Fruit fly (Drosophila melanogaster) whole organism, embryonic: ENCODE results near the gene CG4615.

Experiments used
- Awh ChIP-seq: fragments of 200-800 bp; sonication (Bioruptor generic); IDR thresholded peaks from 2 replicates; pipeline ENCODE4, ENCODE4 v1.3.6; 2022; ENCODE audit warnings: missing biosample characterization, missing genetic modification characterization
- CG10462 ChIP-seq: fragments of 200-800 bp; sonication (Bioruptor generic); optimal IDR thresholded peaks from 2 replicates; lab custom pipeline; 2016; ENCODE audit warnings: missing biosample characterization, missing genetic modification characterization
- CG10565 ChIP-seq: fragments of 200-800 bp; sonication (Bioruptor generic); optimal IDR thresholded peaks from 3 replicates; lab custom pipeline; 2016; ENCODE audit warnings: missing biosample characterization, mild to moderate bottlenecking, missing genetic modification characterization
- CG10654 ChIP-seq: fragments of 200-800 bp; sonication (Bioruptor generic); optimal IDR thresholded peaks from 2 replicates; lab custom pipeline; 2016; ENCODE audit warnings: missing biosample characterization, missing genetic modification characterization
- CG14667 ChIP-seq: fragments of 200-800 bp; sonication (Bioruptor generic); IDR thresholded peaks from 2 replicates; pipeline ENCODE4 v1.3.6; 2022; ENCODE audit warnings: missing biosample characterization, missing genetic modification characterization
- CG1647 ChIP-seq: fragments of 200-800 bp; sonication (Bioruptor generic); optimal IDR thresholded peaks from 3 replicates; lab custom pipeline; 2016; ENCODE audit warnings: missing biosample characterization, missing genetic modification characterization
- CG16779 ChIP-seq: fragments of 200-800 bp; sonication (Bioruptor generic); IDR thresholded peaks from 2 replicates; pipeline ENCODE4 v1.3.6; 2022; ENCODE audit warnings: missing biosample characterization, missing genetic modification characterization
- CG17361 ChIP-seq: fragments of 200-800 bp; sonication (Bioruptor generic); IDR thresholded peaks from 3 replicates; pipeline ENCODE4 v1.3.6; 2022; ENCODE audit warnings: missing biosample characterization, missing genetic modification characterization
- CG17829 ChIP-seq: fragments of 200-800 bp; optimal IDR thresholded peaks from 2 replicates; lab custom pipeline; 2019; ENCODE audit warnings: missing biosample characterization, mild to moderate bottlenecking, missing genetic modification characterization, moderate library complexity
- CG1832 ChIP-seq: fragments of 200-800 bp; sonication (Bioruptor generic); optimal IDR thresholded peaks from 2 replicates; lab custom pipeline; 2017; ENCODE audit warnings: missing biosample characterization, mild to moderate bottlenecking, missing genetic modification characterization, inconsistent platforms
- CG18619 ChIP-seq: fragments of 200-800 bp; sonication (Bioruptor generic); optimal IDR thresholded peaks from 3 replicates; lab custom pipeline; 2017; ENCODE audit warnings: missing biosample characterization, mild to moderate bottlenecking, missing genetic modification characterization
- CG18764 ChIP-seq: fragments of 200-800 bp; sonication (Bioruptor generic); optimal IDR thresholded peaks from 3 replicates; lab custom pipeline; 2016; ENCODE audit warnings: missing biosample characterization, missing genetic modification characterization
- CG30431 ChIP-seq: fragments of 200-800 bp; sonication (Bioruptor generic); optimal IDR thresholded peaks from 2 replicates; lab custom pipeline; 2017; ENCODE audit warnings: missing biosample characterization, missing genetic modification characterization
- CG31224 ChIP-seq: fragments of 200-800 bp; sonication (Bioruptor generic); IDR thresholded peaks from 2 replicates; pipeline ENCODE4 v1.3.6; 2022; ENCODE audit warnings: missing biosample characterization, missing genetic modification characterization
- CG32767 ChIP-seq: fragments of 200-800 bp; sonication (Bioruptor generic); IDR thresholded peaks from 2 replicates; pipeline ENCODE4 v1.3.6; 2022; ENCODE audit warnings: missing biosample characterization, missing genetic modification characterization
- CG3726 ChIP-seq: fragments of 200-800 bp; sonication (Bioruptor generic); IDR thresholded peaks from 3 replicates; pipeline ENCODE4, ENCODE4 v1.3.6; 2022; ENCODE audit warnings: missing biosample characterization, missing genetic modification characterization
- CG3995 ChIP-seq: fragments of 200-800 bp; sonication (Bioruptor generic); optimal IDR thresholded peaks from 3 replicates; lab custom pipeline; 2016; ENCODE audit warnings: missing biosample characterization, missing genetic modification characterization
- CG4404 ChIP-seq: fragments of 200-800 bp; sonication (Bioruptor generic); IDR thresholded peaks from 2 replicates; pipeline ENCODE4 v1.3.6; 2022; ENCODE audit warnings: missing biosample characterization, missing genetic modification characterization
- CG5180 ChIP-seq: fragments of 200-800 bp; sonication (Bioruptor generic); optimal IDR thresholded peaks from 3 replicates; lab custom pipeline; 2017; ENCODE audit warnings: missing biosample characterization, missing genetic modification characterization, mild to moderate bottlenecking, moderate library complexity, missing genetic modification reagents
- CG9437 ChIP-seq: fragments of 200-800 bp; sonication (Bioruptor generic); optimal IDR thresholded peaks from 2 replicates; lab custom pipeline; 2018; ENCODE audit warnings: missing biosample characterization, mild to moderate bottlenecking, missing genetic modification characterization
- CG9797 ChIP-seq: fragments of 200-800 bp; sonication (Bioruptor generic); optimal IDR thresholded peaks from 3 replicates; lab custom pipeline; 2018; ENCODE audit warnings: missing biosample characterization, mild to moderate bottlenecking, missing genetic modification characterization
- Dek ChIP-seq: fragments of 200-800 bp; sonication (Bioruptor generic); optimal IDR thresholded peaks from 3 replicates; lab custom pipeline; 2019; ENCODE audit warnings: missing biosample characterization, mild to moderate bottlenecking, missing genetic modification characterization, moderate library complexity
- ERR ChIP-seq: fragments of 200-800 bp; sonication (Bioruptor generic); optimal IDR thresholded peaks from 2 replicates; lab custom pipeline; 2016; ENCODE audit warnings: missing biosample characterization, missing genetic modification characterization
- Eip74EF ChIP-seq, 2 experiments: fragments of 200-800 bp in 1 of 2; fragments of >200 bp in 1 of 2; sonication (Bioruptor generic) in 1 of 2; optimal IDR thresholded peaks; 2 replicates each; lab custom pipeline; 2017 to 2019; ENCODE audit warnings: missing biosample characterization in 2 of 2, missing genetic modification characterization in 2 of 2, mild to moderate bottlenecking in 1 of 2, moderate library complexity in 1 of 2
- GATAe ChIP-seq: fragments of 200-800 bp; sonication (Bioruptor generic); conservative IDR thresholded peaks from 2 replicates; pipeline ENCODE4 v1.3.6; 2022; ENCODE audit warnings: missing biosample characterization, missing genetic modification characterization
- H15 ChIP-seq: fragments of 200-800 bp; sonication (Bioruptor generic); IDR thresholded peaks from 3 replicates; pipeline ENCODE4 v1.3.6; 2022; ENCODE audit warnings: missing biosample characterization, missing genetic modification characterization
- HLH3B ChIP-seq: fragments of 200-800 bp; sonication (Bioruptor generic); IDR thresholded peaks from 2 replicates; pipeline ENCODE4 v1.3.6; 2022; ENCODE audit warnings: missing biosample characterization, missing genetic modification characterization
- Kr ChIP-seq: fragments of 200-800 bp; sonication (Bioruptor generic); optimal IDR thresholded peaks from 2 replicates; lab custom pipeline; 2017; ENCODE audit warnings: missing biosample characterization, mild to moderate bottlenecking, missing genetic modification characterization
- Nf-YA ChIP-seq: fragments of 200-800 bp; sonication (Bioruptor generic); IDR thresholded peaks from 2 replicates; pipeline ENCODE4 v1.3.6; 2022; ENCODE audit warnings: missing biosample characterization, missing genetic modification characterization
- Nf-YB ChIP-seq: fragments of 200-800 bp; sonication (Bioruptor generic); optimal IDR thresholded peaks from 3 replicates; lab custom pipeline; 2019; ENCODE audit warnings: missing biosample characterization, mild to moderate bottlenecking, missing genetic modification characterization, moderate library complexity
- Sry-β ChIP-seq: fragments of 200-800 bp; sonication (Bioruptor generic); optimal IDR thresholded peaks from 2 replicates; lab custom pipeline; 2018; ENCODE audit warnings: missing biosample characterization, mild to moderate bottlenecking, missing genetic modification characterization, moderate library complexity
- Xrp1 ChIP-seq: fragments of 200-800 bp; sonication (Bioruptor generic); IDR thresholded peaks from 2 replicates; pipeline ENCODE4 v1.3.6; 2022; ENCODE audit warnings: missing biosample characterization, missing genetic modification characterization
- ab ChIP-seq: fragments of 200-800 bp; sonication (Bioruptor generic); optimal IDR thresholded peaks from 2 replicates; lab custom pipeline; 2016; ENCODE audit warnings: missing biosample characterization, missing genetic modification characterization
- abd-A ChIP-seq: fragments of 200-800 bp; sonication (Bioruptor generic); optimal IDR thresholded peaks from 3 replicates; lab custom pipeline; 2019; ENCODE audit warnings: missing biosample characterization, mild to moderate bottlenecking, missing genetic modification characterization, moderate library complexity
- amos ChIP-seq: fragments of 200-800 bp; sonication (Bioruptor generic); IDR thresholded peaks from 2 replicates; pipeline ENCODE4 v1.3.6; 2022; ENCODE audit warnings: missing biosample characterization, missing genetic modification characterization; ENCODE audit not compliant: partially characterized antibody
- ase ChIP-seq: fragments of 200-800 bp; sonication (Bioruptor generic); IDR thresholded peaks from 3 replicates; pipeline ENCODE4 v1.3.6; 2022; ENCODE audit warnings: missing biosample characterization, missing genetic modification characterization
- cad ChIP-seq: fragments of >200 bp; optimal IDR thresholded peaks from 2 replicates; lab custom pipeline; 2017; ENCODE audit warnings: missing biosample characterization, missing genetic modification characterization
- ci ChIP-seq: fragments of 200-800 bp; sonication (Bioruptor generic); IDR thresholded peaks from 3 replicates; pipeline ENCODE4 v1.3.6; 2022; ENCODE audit warnings: missing biosample characterization, missing genetic modification characterization
- danr ChIP-seq: fragments of 200-800 bp; sonication (Bioruptor generic); IDR thresholded peaks from 2 replicates; pipeline ENCODE4 v1.3.6; 2022; ENCODE audit warnings: missing biosample characterization, missing genetic modification characterization
- pfk ChIP-seq: fragments of 200-800 bp; sonication (Bioruptor generic); optimal IDR thresholded peaks from 2 replicates; lab custom pipeline; 2018; ENCODE audit warnings: missing biosample characterization, mild to moderate bottlenecking, missing genetic modification characterization, moderate library complexity
- pnt ChIP-seq: fragments of 200-800 bp; sonication (Bioruptor generic); optimal IDR thresholded peaks from 3 replicates; lab custom pipeline; 2016; ENCODE audit warnings: missing biosample characterization, missing genetic modification characterization
- prd ChIP-seq, 3 experiments: fragments of >200 bp in 2 of 3; fragments of 200-800 bp in 1 of 3; sonication (Bioruptor generic) in 1 of 3; optimal IDR thresholded peaks in 2 of 3; IDR thresholded peaks in 1 of 3; 2 replicates in 2 of 3; 3 replicates in 1 of 3; pipeline versions ENCODE4 v1.3.6 to Lab custom; 2017 to 2022; ENCODE audit warnings: missing biosample characterization in 1 of 3, missing genetic modification characterization in 1 of 3
- ro ChIP-seq: fragments of 200-800 bp; sonication (Bioruptor generic); IDR thresholded peaks from 2 replicates; pipeline ENCODE4 v1.3.6; 2022; ENCODE audit warnings: missing biosample characterization, missing genetic modification characterization
- run ChIP-seq: fragments of 200-800 bp; sonication (Bioruptor generic); optimal IDR thresholded peaks from 3 replicates; lab custom pipeline; 2018; ENCODE audit warnings: missing biosample characterization, mild to moderate bottlenecking, missing genetic modification characterization
- schlank ChIP-seq: fragments of 200-800 bp; sonication (Bioruptor generic); optimal IDR thresholded peaks from 2 replicates; lab custom pipeline; 2018; ENCODE audit warnings: missing biosample characterization, mild to moderate bottlenecking, missing genetic modification characterization
- seq ChIP-seq: fragments of 200-800 bp; sonication (Bioruptor generic); IDR thresholded peaks from 2 replicates; pipeline ENCODE4 v1.3.6; 2022; ENCODE audit warnings: missing biosample characterization, missing genetic modification characterization
- sim ChIP-seq: fragments of 200-800 bp; sonication (Bioruptor generic); IDR thresholded peaks from 2 replicates; pipeline ENCODE4 v1.3.6; 2022; ENCODE audit warnings: missing biosample characterization, missing genetic modification characterization
- slbo ChIP-seq: fragments of 200-800 bp; sonication (Bioruptor generic); IDR thresholded peaks from 2 replicates; pipeline ENCODE4 v1.3.6; 2022; ENCODE audit warnings: missing biosample characterization, missing genetic modification characterization
- wor ChIP-seq: fragments of 200-800 bp; sonication (Bioruptor generic); IDR thresholded peaks from 2 replicates; pipeline ENCODE4 v1.3.6; 2022; ENCODE audit warnings: missing biosample characterization, missing genetic modification characterization

CG4615 gene

DNA sequence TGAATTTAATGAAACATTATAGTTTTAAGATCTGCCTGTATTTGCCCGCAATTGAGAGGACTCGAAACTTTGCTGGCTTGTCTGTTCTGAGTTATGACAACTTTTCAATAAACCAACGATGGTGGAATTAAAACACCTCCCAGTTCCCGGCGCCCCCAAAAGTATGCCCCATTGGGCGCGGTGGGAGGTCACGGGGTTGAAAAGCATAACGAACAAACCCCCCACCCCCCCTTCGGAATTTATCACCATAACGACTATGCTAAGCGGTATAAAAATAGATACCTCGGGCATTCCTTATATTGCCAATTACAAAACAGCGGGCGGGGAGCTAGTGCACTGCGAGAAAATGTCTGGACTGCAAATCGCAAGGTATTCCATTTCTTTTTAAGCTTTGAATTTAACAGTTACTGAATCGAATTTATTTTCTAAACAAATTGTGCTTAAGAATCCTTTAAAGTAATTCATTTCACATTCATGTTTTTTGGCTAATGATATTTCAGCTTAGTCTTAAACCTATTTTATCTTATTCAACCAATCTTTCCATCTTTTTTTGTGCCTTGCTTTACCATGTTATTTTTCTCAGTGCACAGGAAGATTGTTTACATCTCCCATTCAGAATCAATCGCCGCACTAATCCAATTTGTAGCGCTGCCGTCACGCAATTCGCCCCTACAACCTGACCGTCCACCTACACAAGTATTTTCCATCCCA, 643 bp downstream of the CG4615 start (continued):
- peak; percentile 87 for TF ChIP-seq slbo (GFP tag; lab: Robert Waterston, UW)
- TF ChIP-seq abd-A: peak; percentile 13
- TF ChIP-seq ab (GFP tag; lab: Kevin White, UChicago): peak; percentile 56
- peak; percentile 70 for TF ChIP-seq CG4404
- peak; percentile 9 for TF ChIP-seq CG10654 (GFP tag; lab: Kevin White, UChicago)
- peak; percentile 74 for TF ChIP-seq HLH3B (GFP tag; lab: Robert Waterston, UW)
- TF ChIP-seq H15 (GFP tag; lab: Robert Waterston, UW): peak; percentile 58; the same call in 1 of the 3 replicates
- peak; percentile 86 for TF ChIP-seq CG32767
- TF ChIP-seq cad: no peak
- peak; percentile 71 for TF ChIP-seq Kr
- TF ChIP-seq CG5180 (GFP tag; lab: Kevin White, UChicago): peak; percentile 63
- no peak for TF ChIP-seq CG1832 (GFP tag; lab: Kevin White, UChicago)
- peak; percentile 73 for TF ChIP-seq CG30431 (GFP tag; lab: Kevin White, UChicago)
- TF ChIP-seq CG31224 (GFP tag; lab: Robert Waterston, UW): peak; percentile 74
- no peak; the same call in 1 of the 2 replicates for TF ChIP-seq GATAe (GFP tag; lab: Robert Waterston, UW)
- TF ChIP-seq CG3995 (GFP tag; lab: Kevin White, UChicago): no peak
- peak; percentile 64 for TF ChIP-seq CG10462 (GFP tag; lab: Kevin White, UChicago)
- peak; percentile 63 for TF ChIP-seq wor (GFP tag; lab: Robert Waterston, UW)
- TF ChIP-seq pfk (GFP tag; lab: Kevin White, UChicago): no peak
- peak; percentile 69; the same call in 1 of the 2 replicates for TF ChIP-seq Awh (GFP tag; lab: Robert Waterston, UW)
- peak; percentile 49; the same call in 1 of the 3 replicates for TF ChIP-seq ase (GFP tag; lab: Robert Waterston, UW)
- TF ChIP-seq CG9437 (GFP tag; lab: Kevin White, UChicago): peak; percentile 86
- peak; percentile 46 for TF ChIP-seq CG14667
- no peak for TF ChIP-seq CG1647
- peak; percentile 55; the same call in 1 of the 2 replicates for TF ChIP-seq sim (GFP tag; lab: Robert Waterston, UW)
- no peak for TF ChIP-seq CG16779 (GFP tag; lab: Robert Waterston, UW)
- TF ChIP-seq Eip74EF (GFP tag; optimal IDR thresholded peaks at IDR 0.05; lab: Kevin White, UChicago): peak in 1 of 2 experiments; percentile 87
- TF ChIP-seq ci: peak; percentile 74
- TF ChIP-seq seq (GFP tag; lab: Robert Waterston, UW): peak; percentile 86; the same call in 1 of the 2 replicates
- peak; percentile 88 for TF ChIP-seq CG18619 (GFP tag; lab: Kevin White, UChicago)
- peak; percentile 54 for TF ChIP-seq pnt (GFP tag; lab: Kevin White, UChicago)
- TF ChIP-seq ERR (GFP tag; lab: Kevin White, UChicago): peak; percentile 34
- TF ChIP-seq prd (optimal IDR thresholded peaks at IDR 0.05; lab: Kevin White, UChicago): no peak
- peak; percentile 80 for TF ChIP-seq prd (GFP tag; IDR thresholded peaks at IDR 0.05; lab: Robert Waterston, UW)
- TF ChIP-seq Sry-β (GFP tag; lab: Kevin White, UChicago): no peak
- TF ChIP-seq schlank (tag; lab: Kevin White, UChicago): peak; percentile 71
- TF ChIP-seq CG17829 (tag; lab: Kevin White, UChicago): peak; percentile 82
- peak; percentile 82 for TF ChIP-seq run (tag; lab: Kevin White, UChicago)
- TF ChIP-seq CG17361 (GFP tag; lab: Robert Waterston, UW): peak; percentile 88
- TF ChIP-seq Dek (tag; lab: Kevin White, UChicago): peak; percentile 83
- peak; percentile 72 for TF ChIP-seq Nf-YB (GFP tag; lab: Kevin White, UChicago)
- TF ChIP-seq CG9797 (GFP tag; lab: Kevin White, UChicago): no peak
- peak; percentile 59; the same call in 1 of the 2 replicates for TF ChIP-seq danr (GFP tag; lab: Robert Waterston, UW)
- TF ChIP-seq amos: no peak; the same call in 1 of the 2 replicates
- peak; percentile 84 for TF ChIP-seq Xrp1 (GFP tag; lab: Robert Waterston, UW)
- TF ChIP-seq CG18764 (GFP tag; lab: Kevin White, UChicago): peak; percentile 38
- no peak for TF ChIP-seq CG10565
- TF ChIP-seq CG3726 (GFP tag; lab: Robert Waterston, UW): 0 out of 3 replicates have a peak, but pooled peaks have one; percentile 70
- peak; percentile 41; the same call in 1 of the 2 replicates for TF ChIP-seq ro (GFP tag; lab: Robert Waterston, UW)
- TF ChIP-seq Nf-YA (GFP tag; lab: Robert Waterston, UW): peak; percentile 56; the same call in 1 of the 2 replicates
